Worm (Caenorhabditis elegans) whole organism, L2 larva: Measurements from ENCODE around the gene C01G12.5.
A peak's percentile ranks its signal among the peaks of the same experiment; 100 is the strongest.

Experiments
- C34F6.9 ChIP-seq: fragments of 150-350 bp; optimal IDR thresholded peaks from 2 replicates; lab custom pipeline; 2014; ENCODE audit warnings: missing biosample characterization, missing genetic modification characterization
- F13H6.1 ChIP-seq: sonication (generic microtip); optimal IDR thresholded peaks from 2 replicates; lab custom pipeline; 2016; ENCODE audit warnings: missing genetic modification characterization, missing compliant biosample characterization
- ZK546.5 ChIP-seq: sonication (generic microtip); optimal IDR thresholded peaks from 2 replicates; lab custom pipeline; 2017; ENCODE audit warnings: missing biosample characterization, missing genetic modification characterization
- aly-2 ChIP-seq: fragments of 150-350 bp; optimal IDR thresholded peaks from 2 replicates; lab custom pipeline; 2014; ENCODE audit warnings: missing biosample characterization, missing genetic modification characterization
- ama-1 ChIP-seq: fragments of 150-350 bp; optimal IDR thresholded peaks from 2 replicates; lab custom pipeline; 2018; ENCODE audit warnings: inconsistent platforms
- blmp-1 ChIP-seq: sonication (generic microtip); optimal IDR thresholded peaks from 2 replicates; lab custom pipeline; 2017; ENCODE audit warnings: missing genetic modification characterization, mild to moderate bottlenecking, missing compliant biosample characterization, antibody characterized with exemption, moderate library complexity; ENCODE audit not compliant: insufficient read depth
- ceh-82 ChIP-seq: fragments of 150-350 bp; optimal IDR thresholded peaks from 2 replicates; lab custom pipeline; 2014; ENCODE audit warnings: missing biosample characterization, missing genetic modification characterization
- dmd-4 ChIP-seq: sonication (generic microtip); optimal IDR thresholded peaks from 2 replicates; lab custom pipeline; 2017; ENCODE audit warnings: missing biosample characterization, missing genetic modification characterization
- elt-1 ChIP-seq: fragments of 150-350 bp; optimal IDR thresholded peaks from 2 replicates; lab custom pipeline; 2014; ENCODE audit warnings: missing biosample characterization, missing genetic modification characterization
- elt-3 ChIP-seq: sonication (generic microtip); optimal IDR thresholded peaks from 2 replicates; lab custom pipeline; 2017; ENCODE audit warnings: missing biosample characterization, missing genetic modification characterization
- fos-1 ChIP-seq: fragments of 150-350 bp; optimal IDR thresholded peaks from 2 replicates; lab custom pipeline; 2014; ENCODE audit warnings: missing biosample characterization, missing genetic modification characterization
- gmeb-1 ChIP-seq: fragments of 150-350 bp; optimal IDR thresholded peaks from 2 replicates; lab custom pipeline; 2014; ENCODE audit warnings: missing biosample characterization, missing genetic modification characterization
- lin-13 ChIP-seq: fragments of 150-350 bp; optimal IDR thresholded peaks from 2 replicates; lab custom pipeline; 2014; ENCODE audit warnings: missing biosample characterization, missing genetic modification reagents, missing genetic modification characterization
- lsy-2 ChIP-seq, 2 experiments: fragments of 150-350 bp in 1 of 2; sonication (generic microtip) in 1 of 2; optimal IDR thresholded peaks; 2 replicates each; lab custom pipeline; 2014 to 2017; ENCODE audit warnings: missing biosample characterization in 2 of 2, missing genetic modification characterization in 2 of 2
- mab-5 ChIP-seq: fragments of 150-350 bp; optimal IDR thresholded peaks from 2 replicates; lab custom pipeline; 2014; ENCODE audit warnings: missing biosample characterization, missing genetic modification characterization
- mdl-1 ChIP-seq, 2 experiments: fragments of 150-350 bp in 1 of 2; sonication (generic microtip) in 1 of 2; optimal IDR thresholded peaks; 2 replicates each; lab custom pipeline; 2017; ENCODE audit warnings: missing biosample characterization in 2 of 2, missing genetic modification characterization in 2 of 2
- nhr-10 ChIP-seq: sonication (generic microtip); optimal IDR thresholded peaks from 2 replicates; lab custom pipeline; 2017; ENCODE audit warnings: missing biosample characterization, missing genetic modification characterization
- nhr-11 ChIP-seq: fragments of 150-350 bp; optimal IDR thresholded peaks from 2 replicates; lab custom pipeline; 2014; ENCODE audit warnings: missing biosample characterization, missing genetic modification characterization
- nhr-12 ChIP-seq: fragments of 150-350 bp; optimal IDR thresholded peaks from 2 replicates; lab custom pipeline; 2014; ENCODE audit warnings: missing biosample characterization, missing genetic modification characterization
- nhr-129 ChIP-seq: fragments of 150-350 bp; optimal IDR thresholded peaks from 2 replicates; lab custom pipeline; 2014; ENCODE audit warnings: missing biosample characterization, missing genetic modification characterization
- nhr-21 ChIP-seq: fragments of 150-350 bp; optimal IDR thresholded peaks from 2 replicates; lab custom pipeline; 2014; ENCODE audit warnings: missing biosample characterization, missing genetic modification characterization
- nhr-23 ChIP-seq: fragments of 150-350 bp; optimal IDR thresholded peaks from 2 replicates; lab custom pipeline; 2014; ENCODE audit warnings: missing biosample characterization, missing genetic modification reagents, missing genetic modification characterization
- nhr-237 ChIP-seq: fragments of 150-350 bp; optimal IDR thresholded peaks from 2 replicates; lab custom pipeline; 2014; ENCODE audit warnings: missing biosample characterization, missing genetic modification characterization
- nhr-25 ChIP-seq: fragments of 150-350 bp; sonication (generic microtip); optimal IDR thresholded peaks from 3 replicates; lab custom pipeline; 2014; ENCODE audit warnings: missing biosample characterization, missing genetic modification characterization
- nhr-6 ChIP-seq: fragments of 150-350 bp; optimal IDR thresholded peaks from 2 replicates; lab custom pipeline; 2014; ENCODE audit warnings: missing biosample characterization, missing genetic modification characterization
- nhr-77 ChIP-seq: fragments of 150-350 bp; optimal IDR thresholded peaks from 2 replicates; lab custom pipeline; 2014; ENCODE audit warnings: missing biosample characterization, missing genetic modification characterization
- peb-1 ChIP-seq: fragments of 150-350 bp; optimal IDR thresholded peaks from 2 replicates; lab custom pipeline; 2014; ENCODE audit warnings: missing biosample characterization, missing genetic modification characterization
- skn-1 ChIP-seq: sonication (generic microtip); optimal IDR thresholded peaks from 2 replicates; lab custom pipeline; 2017; ENCODE audit warnings: missing biosample characterization, missing genetic modification characterization
- sma-3 ChIP-seq: sonication (generic microtip); optimal IDR thresholded peaks from 2 replicates; lab custom pipeline; 2016; ENCODE audit warnings: missing genetic modification reagents, missing genetic modification characterization, missing compliant biosample characterization
- sma-9 ChIP-seq, 2 experiments: fragments of 150-350 bp in 1 of 2; sonication (generic microtip) in 1 of 2; optimal IDR thresholded peaks; 2 replicates each; lab custom pipeline; 2014 to 2016; ENCODE audit warnings: missing genetic modification characterization in 2 of 2, mild to moderate bottlenecking in 1 of 2, missing biosample characterization in 1 of 2, missing compliant biosample characterization in 1 of 2, missing genetic modification reagents in 1 of 2, moderate library complexity in 1 of 2
- snpc-4 ChIP-seq: fragments of 150-350 bp; optimal IDR thresholded peaks from 2 replicates; lab custom pipeline; 2014; ENCODE audit warnings: missing biosample characterization, missing genetic modification characterization
- unc-39 ChIP-seq: fragments of 150-350 bp; optimal IDR thresholded peaks from 2 replicates; lab custom pipeline; 2014; ENCODE audit warnings: missing biosample characterization, missing genetic modification characterization
- unc-62 ChIP-seq: fragments of 150-350 bp; optimal IDR thresholded peaks from 2 replicates; lab custom pipeline; 2014; ENCODE audit warnings: missing biosample characterization, missing genetic modification reagents, missing genetic modification characterization
- ztf-1 ChIP-seq: fragments of 200-800 bp; sonication (Bioruptor generic); conservative IDR thresholded peaks from 2 replicates; pipeline ENCODE4 v1.3.6; 2022; ENCODE audit warnings: missing genetic modification characterization, missing compliant biosample characterization
- ztf-11 ChIP-seq: sonication (generic microtip); optimal IDR thresholded peaks from 2 replicates; lab custom pipeline; 2017; ENCODE audit warnings: missing biosample characterization, missing genetic modification characterization
- ztf-4 ChIP-seq: fragments of 150-350 bp; optimal IDR thresholded peaks from 2 replicates; lab custom pipeline; 2014; ENCODE audit warnings: missing biosample characterization, missing genetic modification characterization

C01G12.5 gene

DNA sequence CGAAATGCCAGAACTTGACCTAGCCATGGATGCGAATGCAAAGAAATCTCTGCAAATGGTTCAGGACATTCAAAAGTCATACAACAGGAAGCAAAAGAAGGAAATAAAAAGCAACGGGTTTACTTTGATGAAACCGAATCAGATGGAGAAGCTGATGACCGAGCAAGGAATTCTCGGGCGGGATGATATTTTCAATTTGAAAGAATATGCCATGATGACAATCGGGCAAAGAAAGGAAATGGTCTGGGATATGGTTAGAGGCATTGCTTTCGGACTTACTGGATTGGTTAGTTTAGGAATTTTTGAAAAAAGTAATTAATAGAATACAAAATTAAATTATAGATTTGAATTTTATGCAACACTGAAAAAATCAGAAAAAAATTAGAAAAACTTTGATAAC, 33.4 kb upstream of the C01G12.5 start:
- TF ChIP-seq gmeb-1 (tag; lab: Kevin White, UChicago) (no peak), nhr-11 (tag; lab: Kevin White, UChicago) (no peak), ztf-4 (tag; lab: Kevin White, UChicago) (no peak), peb-1 (tag; lab: Kevin White, UChicago) (no peak), nhr-23 (tag; lab: Kevin White, UChicago) (no peak), lin-13 (GFP tag; lab: Kevin White, UChicago) (no peak), blmp-1 (tag; lab: Kevin White, UChicago) (no peak), unc-62 (GFP tag; lab: Kevin White, UChicago) (no peak), elt-1 (tag; lab: Kevin White, UChicago) (no peak), nhr-12 (no peak), elt-3 (tag; lab: Kevin White, UChicago) (no peak), nhr-10 (no peak), skn-1 (tag; lab: Kevin White, UChicago) (no peak)

ce11 chrII:14619806-14620205, 32.5 kb upstream of the C01G12.5 start:
- TF ChIP-seq skn-1 (tag; lab: Kevin White, UChicago) = no peak
- no peak for TF ChIP-seq C34F6.9 (tag; lab: Kevin White, UChicago)
- TF ChIP-seq ztf-1 (GFP tag; lab: Robert Waterston, UW) = no peak
- TF ChIP-seq nhr-12 = no peak
- peak; percentile 28 for TF ChIP-seq sma-9 (GFP tag; optimal IDR thresholded peaks at IDR 0.05; lab: Kevin White, UChicago)
- TF ChIP-seq sma-9 (tag; optimal IDR thresholded peaks at IDR 0.05; lab: Kevin White, UChicago) = no peak
- TF ChIP-seq nhr-21 (tag; lab: Kevin White, UChicago) = peak; percentile 40
- no peak for TF ChIP-seq mdl-1 (tag; optimal IDR thresholded peaks at IDR 0.05; lab: Kevin White, UChicago)

- TF ChIP-seq sma-3 (GFP tag; lab: Kevin White, UChicago) (peak; percentile 1), aly-2 (tag; lab: Kevin White, UChicago) (no peak), ama-1 (no peak), ceh-82 (no peak), nhr-21 (tag; lab: Kevin White, UChicago) (peak; percentile 1), sma-9 (GFP tag; optimal IDR thresholded peaks at IDR 0.05; lab: Kevin White, UChicago) (no peak), sma-9 (tag; optimal IDR thresholded peaks at IDR 0.05; lab: Kevin White, UChicago) (no peak)
These were observed 31.5 kb upstream of the C01G12.5 start for ce11 chrII:14618764-14619163.

DNA sequence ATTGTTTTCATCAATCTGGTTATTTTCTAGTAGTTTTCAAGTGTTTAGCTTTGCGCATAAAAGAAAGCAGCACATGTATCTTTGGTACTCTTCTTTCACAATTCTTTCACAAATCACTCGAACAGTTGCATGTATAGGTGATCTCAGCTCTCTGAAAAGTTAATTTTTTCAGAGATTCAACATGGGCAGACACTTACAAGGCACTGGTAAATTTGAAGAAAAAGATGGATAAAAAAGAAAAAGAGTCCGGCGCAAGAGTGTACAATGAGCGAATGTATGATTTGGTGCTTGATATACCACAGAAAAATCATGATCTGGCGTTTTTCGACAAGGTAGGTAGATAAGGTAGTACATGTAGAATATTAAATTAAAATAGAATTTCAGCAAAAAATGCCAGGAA, 30.9 kb upstream of the C01G12.5 start:
- TF ChIP-seq snpc-4 (tag; lab: Kevin White, UChicago) (no peak), peb-1 (tag; lab: Kevin White, UChicago) (no peak), ceh-82 (no peak), skn-1 (tag; lab: Kevin White, UChicago) (no peak), nhr-23 (tag; lab: Kevin White, UChicago) (no peak), ZK546.5 (tag; lab: Kevin White, UChicago) (no peak), blmp-1 (tag; lab: Kevin White, UChicago) (no peak), nhr-12 (no peak), nhr-25 (tag; lab: Kevin White, UChicago) (no peak)
- TF ChIP-seq, all 48 proteins: peak for 0

- no peak for TF ChIP-seq nhr-6 (tag; lab: Kevin White, UChicago)
- peak; percentile 62 for TF ChIP-seq fos-1 (tag; lab: Kevin White, UChicago)
- no peak for TF ChIP-seq nhr-11 (tag; lab: Kevin White, UChicago)
- no peak for TF ChIP-seq nhr-77 (tag; lab: Kevin White, UChicago)
- peak; percentile 29 for TF ChIP-seq sma-3 (GFP tag; lab: Kevin White, UChicago)
- no peak for TF ChIP-seq skn-1 (tag; lab: Kevin White, UChicago)
- TF ChIP-seq ZK546.5 (tag; lab: Kevin White, UChicago) = no peak
- no peak for TF ChIP-seq dmd-4 (tag; lab: Kevin White, UChicago)
- TF ChIP-seq peb-1 (tag; lab: Kevin White, UChicago) = no peak
- TF ChIP-seq nhr-237 (tag; lab: Kevin White, UChicago) = no peak
- TF ChIP-seq nhr-23 (tag; lab: Kevin White, UChicago) = no peak
- TF ChIP-seq elt-1 (tag; lab: Kevin White, UChicago) = no peak
- peak; percentile 43 for TF ChIP-seq gmeb-1 (tag; lab: Kevin White, UChicago)
- TF ChIP-seq snpc-4 (tag; lab: Kevin White, UChicago) = no peak
- TF ChIP-seq ztf-11 (tag; lab: Kevin White, UChicago) = no peak
- TF ChIP-seq nhr-21 (tag; lab: Kevin White, UChicago) = peak; percentile 18
- peak; percentile 50 for TF ChIP-seq sma-9 (GFP tag; optimal IDR thresholded peaks at IDR 0.05; lab: Kevin White, UChicago)
- TF ChIP-seq sma-9 (tag; optimal IDR thresholded peaks at IDR 0.05; lab: Kevin White, UChicago) = no peak
- no peak for TF ChIP-seq lin-13 (GFP tag; lab: Kevin White, UChicago)
- no peak for TF ChIP-seq mab-5 (tag; lab: Kevin White, UChicago)
- TF ChIP-seq F13H6.1 = no peak
- TF ChIP-seq ama-1 = no peak
- TF ChIP-seq mdl-1 (tag; optimal IDR thresholded peaks at IDR 0.05; lab: Kevin White, UChicago) = no peak
- no peak for TF ChIP-seq elt-3 (tag; lab: Kevin White, UChicago)
- TF ChIP-seq nhr-129 (tag; lab: Kevin White, UChicago) = no peak
- TF ChIP-seq unc-39 (tag; lab: Kevin White, UChicago) = no peak
- no peak for TF ChIP-seq ztf-4 (tag; lab: Kevin White, UChicago)
- TF ChIP-seq C34F6.9 (tag; lab: Kevin White, UChicago) = no peak
- no peak for TF ChIP-seq lsy-2 (tag; optimal IDR thresholded peaks at IDR 0.05; lab: Kevin White, UChicago)
These were observed 29.6 kb upstream of the C01G12.5 start for ce11 chrII:14616927-14617326.
